Worm (Caenorhabditis elegans): ENCODE results near the gene C55A6.1.
A peak's percentile ranks its signal among the peaks of the same experiment; 100 is the strongest.

C55A6.1 gene

ce11 chrV:11531831-11532534, 27.2 kb upstream of the C55A6.1 start:
- TF ChIP-seq hnd-1 (tag; optimal IDR thresholded peaks at IDR 0.05): no peak
- peak; percentile 60 for TF ChIP-seq hmg-4 (GFP tag; optimal IDR thresholded peaks at IDR 0.05)

DNA sequence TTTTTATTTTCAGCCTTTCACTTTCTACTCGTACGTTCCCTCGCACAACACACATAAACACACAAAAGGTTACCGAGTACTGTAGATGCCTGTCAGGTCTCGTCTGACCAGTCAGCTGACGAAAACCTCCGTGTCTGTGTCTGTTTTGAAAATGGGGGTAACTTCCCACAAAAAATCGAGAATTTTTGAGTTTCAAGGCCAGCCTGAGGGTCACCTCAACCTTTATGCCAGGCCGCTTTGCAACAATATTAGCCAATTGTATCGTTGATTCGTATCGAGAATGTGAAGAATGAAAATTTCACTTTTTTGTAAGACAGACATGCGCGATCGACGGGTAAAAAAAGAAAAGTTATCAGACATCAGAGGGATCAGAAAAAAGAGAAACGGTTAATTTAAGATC, 26.3 kb upstream of the C55A6.1 start:
- TF ChIP-seq aly-1 (tag; optimal IDR thresholded peaks at IDR 0.05) (no peak), flt-1 (GFP tag; IDR thresholded peaks at IDR 0.05) (no peak), scrt-1 (GFP tag; IDR thresholded peaks at IDR 0.05) (no peak), ceh-13 (GFP tag; optimal IDR thresholded peaks at IDR 0.05) (no peak), tbx-37 (GFP tag; conservative IDR thresholded peaks at IDR 0.05) (no peak), ceh-36 (tag; optimal IDR thresholded peaks at IDR 0.05) (no peak), ama-1 (optimal IDR thresholded peaks at IDR 0.05) (no peak), hmg-4 (GFP tag; optimal IDR thresholded peaks at IDR 0.05) (no peak), sea-1 (GFP tag; conservative IDR thresholded peaks at IDR 0.05) (no peak), B0310.2 (tag; optimal IDR thresholded peaks at IDR 0.05) (no peak), F13C5.2 (tag; optimal IDR thresholded peaks at IDR 0.05) (no peak), hmbx-1 (tag; optimal IDR thresholded peaks at IDR 0.05) (no peak), tbx-11 (GFP tag; IDR thresholded peaks at IDR 0.05) (no peak), tra-4 (tag; optimal IDR thresholded peaks at IDR 0.05) (no peak)

- no peak for TF ChIP-seq hmbx-1 (tag; optimal IDR thresholded peaks at IDR 0.05)
- TF ChIP-seq ceh-36 (tag; optimal IDR thresholded peaks at IDR 0.05): no peak
- TF ChIP-seq tra-4 (tag; optimal IDR thresholded peaks at IDR 0.05): no peak
- TF ChIP-seq scrt-1 (GFP tag; IDR thresholded peaks at IDR 0.05): no peak
- no peak for TF ChIP-seq B0310.2 (tag; optimal IDR thresholded peaks at IDR 0.05)
- TF ChIP-seq tbx-11 (GFP tag; IDR thresholded peaks at IDR 0.05): no peak
- no peak for TF ChIP-seq tbx-37 (GFP tag; conservative IDR thresholded peaks at IDR 0.05)
- TF ChIP-seq ceh-13 (GFP tag; optimal IDR thresholded peaks at IDR 0.05): no peak
- TF ChIP-seq hnd-1 (tag; optimal IDR thresholded peaks at IDR 0.05): no peak
Observed at ce11 chrV:11529541-11529940, 24.8 kb upstream of the C55A6.1 start.

DNA sequence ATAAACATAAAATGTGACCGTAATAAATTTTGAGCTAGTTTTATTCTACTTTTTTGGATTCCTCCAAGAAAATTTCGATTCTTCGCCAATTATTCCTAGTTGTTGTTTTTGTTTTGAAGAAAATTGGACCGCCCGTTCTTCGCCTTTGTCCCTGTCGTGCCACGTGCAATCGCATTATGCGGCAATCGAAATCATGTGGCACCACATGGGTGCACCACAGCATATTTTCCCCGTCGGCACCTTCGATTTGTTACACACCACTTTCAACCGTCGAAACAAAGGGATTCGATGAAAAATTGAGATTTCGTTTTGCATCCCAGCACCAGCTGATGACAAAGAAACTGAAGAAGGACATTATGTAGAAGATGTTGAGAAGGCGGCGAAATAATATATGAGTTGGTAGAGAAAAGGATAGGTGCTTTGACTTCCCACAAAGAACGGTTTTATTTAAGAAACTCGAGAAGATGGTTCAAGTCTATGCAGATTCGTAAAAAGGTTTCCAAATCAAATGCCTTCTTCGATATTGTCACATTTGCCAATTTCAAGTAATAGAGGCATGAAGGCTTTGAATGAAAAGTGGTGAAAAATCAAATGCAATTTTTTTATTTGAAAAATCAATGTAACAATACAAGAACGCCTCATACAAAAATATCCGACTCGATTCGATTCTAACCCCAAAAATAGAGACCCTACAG, 24.0 kb upstream of the C55A6.1 start:
- TF ChIP-seq scrt-1 (GFP tag; IDR thresholded peaks at IDR 0.05) (0 out of 2 replicates have a peak, but pooled peaks have one; percentile 26), ets-7 (tag; optimal IDR thresholded peaks at IDR 0.05) (no peak), tra-4 (tag; optimal IDR thresholded peaks at IDR 0.05) (no peak), hnd-1 (tag; optimal IDR thresholded peaks at IDR 0.05) (no peak)

ce11 chrV:11527531-11527930, 22.8 kb upstream of the C55A6.1 start, which contains the start of gene ccch-1:
ccch-1 (plus strand) TSS chrV:11527831.
- TF ChIP-seq pes-1 (GFP tag; IDR thresholded peaks at IDR 0.05) (no peak), tbx-11 (GFP tag; IDR thresholded peaks at IDR 0.05) (no peak), scrt-1 (GFP tag; IDR thresholded peaks at IDR 0.05) (no peak), ceh-13 (GFP tag; optimal IDR thresholded peaks at IDR 0.05) (no peak), ama-1 (optimal IDR thresholded peaks at IDR 0.05) (no peak), hmbx-1 (tag; optimal IDR thresholded peaks at IDR 0.05) (no peak), F13C5.2 (tag; optimal IDR thresholded peaks at IDR 0.05) (no peak), aly-1 (tag; optimal IDR thresholded peaks at IDR 0.05) (no peak), B0310.2 (tag; optimal IDR thresholded peaks at IDR 0.05) (no peak), tbx-37 (GFP tag; conservative IDR thresholded peaks at IDR 0.05) (no peak), tra-4 (tag; optimal IDR thresholded peaks at IDR 0.05) (no peak), hmg-4 (GFP tag; optimal IDR thresholded peaks at IDR 0.05) (no peak), ceh-36 (tag; optimal IDR thresholded peaks at IDR 0.05) (no peak), ets-7 (tag; optimal IDR thresholded peaks at IDR 0.05) (no peak), hnd-1 (tag; optimal IDR thresholded peaks at IDR 0.05) (no peak), flt-1 (GFP tag; IDR thresholded peaks at IDR 0.05) (no peak), sea-1 (GFP tag; conservative IDR thresholded peaks at IDR 0.05) (no peak)

DNA sequence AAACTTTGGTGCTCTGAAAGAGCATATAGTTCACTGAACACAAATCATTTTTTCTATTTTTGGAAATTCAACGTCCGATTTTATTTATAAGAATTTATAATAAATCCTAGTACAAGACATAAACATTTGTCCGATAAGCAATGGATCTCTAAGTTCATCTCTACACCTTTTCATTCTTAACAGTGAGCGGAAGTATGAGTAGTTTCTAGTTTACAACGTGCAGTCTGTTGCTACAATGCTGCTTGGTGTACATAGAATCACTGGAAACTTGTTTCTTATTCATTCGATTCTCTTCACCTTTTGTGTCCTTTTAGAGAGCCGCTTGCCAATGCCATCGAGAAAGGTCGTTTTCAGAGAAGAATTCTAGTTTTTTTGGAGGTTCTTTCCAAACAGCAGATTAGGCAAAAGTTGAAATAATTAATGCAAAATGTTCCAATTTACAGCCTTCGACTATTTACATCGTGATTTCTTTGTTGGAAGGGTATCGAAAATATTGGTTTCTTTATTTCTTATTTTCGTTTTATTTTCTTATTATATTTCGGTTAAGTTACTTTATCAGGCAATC, 22.2 kb upstream of the C55A6.1 start:
- TF ChIP-seq tbx-11 (GFP tag; IDR thresholded peaks at IDR 0.05) (no peak), ceh-36 (tag; optimal IDR thresholded peaks at IDR 0.05) (no peak), B0310.2 (tag; optimal IDR thresholded peaks at IDR 0.05) (no peak), hnd-1 (tag; optimal IDR thresholded peaks at IDR 0.05) (no peak), hmbx-1 (tag; optimal IDR thresholded peaks at IDR 0.05) (no peak), tbx-37 (GFP tag; conservative IDR thresholded peaks at IDR 0.05) (no peak), tra-4 (tag; optimal IDR thresholded peaks at IDR 0.05) (no peak), scrt-1 (GFP tag; IDR thresholded peaks at IDR 0.05) (no peak), sea-1 (GFP tag; conservative IDR thresholded peaks at IDR 0.05) (no peak)

DNA sequence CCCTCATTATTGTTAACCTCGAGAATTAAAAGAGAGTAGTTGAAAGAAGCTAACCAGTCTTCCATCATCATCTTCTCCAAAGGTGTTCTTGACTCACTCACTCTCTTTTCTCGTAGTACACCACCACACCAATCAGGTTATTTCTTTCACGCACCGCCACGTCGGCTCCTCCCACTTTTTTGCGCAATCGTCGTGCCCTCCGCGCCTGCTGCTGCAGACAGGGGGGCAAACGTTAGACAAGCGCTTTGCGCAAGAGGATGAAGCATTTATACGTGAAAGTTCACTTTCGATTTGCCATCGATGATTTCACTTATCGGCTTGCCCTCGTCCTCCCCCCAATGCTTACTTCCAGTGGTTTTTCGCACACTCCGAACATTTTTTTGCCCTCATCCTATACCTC, 20.6 kb upstream of the C55A6.1 start:
- TF ChIP-seq hmbx-1 (tag; optimal IDR thresholded peaks at IDR 0.05): no peak
- TF ChIP-seq F13C5.2 (tag; optimal IDR thresholded peaks at IDR 0.05): no peak
- no peak for TF ChIP-seq hmg-4 (GFP tag; optimal IDR thresholded peaks at IDR 0.05)
- no peak for TF ChIP-seq tbx-11 (GFP tag; IDR thresholded peaks at IDR 0.05)
- no peak for TF ChIP-seq ceh-36 (tag; optimal IDR thresholded peaks at IDR 0.05)
- TF ChIP-seq scrt-1 (GFP tag; IDR thresholded peaks at IDR 0.05): no peak

DNA sequence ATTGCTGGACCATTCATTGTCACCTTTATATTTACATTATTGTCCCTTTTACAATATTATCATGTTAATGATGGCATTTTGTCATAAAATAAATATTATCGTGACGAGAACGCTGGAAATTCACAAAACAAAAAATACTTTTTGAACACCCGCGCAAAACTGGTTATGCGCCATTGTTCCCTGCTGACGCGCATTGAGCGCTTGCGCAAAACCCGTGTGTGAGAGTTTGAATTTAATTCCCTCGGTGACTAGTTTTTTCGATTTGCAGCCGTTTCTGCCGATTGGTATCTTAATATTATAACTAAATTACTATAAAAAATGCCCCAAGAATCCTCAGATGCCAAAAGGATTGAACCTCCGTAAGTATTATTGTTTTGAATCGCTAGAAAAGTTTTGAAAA, 16.7 kb upstream of the C55A6.1 start, which contains the start of gene pafo-1:
Gene pafo-1 (plus strand): TSS at position 256 of the 400 bp plus-strand sequence.
- no peak for TF ChIP-seq ceh-13 (GFP tag; optimal IDR thresholded peaks at IDR 0.05)
- no peak for TF ChIP-seq pes-1 (GFP tag; IDR thresholded peaks at IDR 0.05)
- TF ChIP-seq tbx-37 (GFP tag; conservative IDR thresholded peaks at IDR 0.05): peak; percentile 61
- peak; percentile 27 for TF ChIP-seq hmg-4 (GFP tag; optimal IDR thresholded peaks at IDR 0.05)
- 0 out of 2 replicates have a peak, but pooled peaks have one; percentile 23 for TF ChIP-seq flt-1 (GFP tag; IDR thresholded peaks at IDR 0.05)
- peak; percentile 83 for TF ChIP-seq F13C5.2 (tag; optimal IDR thresholded peaks at IDR 0.05)
- no peak for TF ChIP-seq tbx-11 (GFP tag; IDR thresholded peaks at IDR 0.05)
- TF ChIP-seq ama-1 (optimal IDR thresholded peaks at IDR 0.05): no peak
- no peak for TF ChIP-seq scrt-1 (GFP tag; IDR thresholded peaks at IDR 0.05)
- no peak for TF ChIP-seq hnd-1 (tag; optimal IDR thresholded peaks at IDR 0.05)
- TF ChIP-seq ets-7 (tag; optimal IDR thresholded peaks at IDR 0.05): no peak
- TF ChIP-seq B0310.2 (tag; optimal IDR thresholded peaks at IDR 0.05): no peak
- no peak for TF ChIP-seq aly-1 (tag; optimal IDR thresholded peaks at IDR 0.05)
- TF ChIP-seq sea-1 (GFP tag; conservative IDR thresholded peaks at IDR 0.05): 0 out of 2 replicates have a peak, but pooled peaks have one; percentile 23
- TF ChIP-seq ceh-36 (tag; optimal IDR thresholded peaks at IDR 0.05): peak; percentile 40
- TF ChIP-seq tra-4 (tag; optimal IDR thresholded peaks at IDR 0.05): no peak
- no peak for TF ChIP-seq hmbx-1 (tag; optimal IDR thresholded peaks at IDR 0.05)
